Worm (Caenorhabditis elegans): Measurements from ENCODE around the gene dmsr-14.

ce11 chrV:6796264-6796663 lies 20.8 kb downstream of the dmsr-14 start:
- TF ChIP-seq unc-62 (GFP tag; optimal IDR thresholded peaks at IDR 0.05) (no peak), fkh-4 (tag; optimal IDR thresholded peaks at IDR 0.05; ENCODE audit: borderline replicate concordance) (no peak), nhr-90 (tag; optimal IDR thresholded peaks at IDR 0.05; ENCODE audit: poor library complexity) (no peak), egl-27 (tag; optimal IDR thresholded peaks at IDR 0.05) (no peak), elt-3 (tag; optimal IDR thresholded peaks at IDR 0.05) (no peak), nhr-237 (tag; optimal IDR thresholded peaks at IDR 0.05) (no peak)

Measured in whole organism, L1 larva.